Worm (Caenorhabditis elegans): ENCODE measurements around the gene F44E5.2.

DNA sequence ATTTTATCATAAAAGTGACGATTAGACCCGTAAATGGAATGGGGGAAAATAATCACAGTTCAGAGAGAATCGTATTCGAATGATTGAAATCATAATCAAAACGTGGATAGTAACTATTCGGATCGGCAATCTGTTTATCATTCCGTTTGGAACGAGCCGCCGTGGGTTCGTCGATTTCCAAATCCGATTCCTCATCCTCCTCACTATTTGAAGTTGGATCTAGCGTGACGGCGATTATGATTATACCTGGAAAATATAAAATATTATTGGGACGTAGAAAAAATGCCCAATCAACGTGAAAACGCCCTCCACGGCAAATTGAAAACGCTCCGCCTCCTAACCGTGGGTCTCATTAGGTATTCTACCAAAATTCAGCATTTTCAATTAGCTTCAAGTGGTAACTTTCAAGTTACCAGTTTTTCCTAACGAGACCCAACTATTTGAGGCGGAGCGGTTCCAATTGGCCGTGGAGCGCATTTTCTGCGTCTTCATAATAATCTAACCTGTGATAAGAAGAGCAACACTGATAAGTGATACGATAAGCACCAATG lies 35.3 kb upstream of the F44E5.2 start:
- TF ChIP-seq pqm-1 (tag; optimal IDR thresholded peaks at IDR 0.05) (no peak), fos-1 (tag; optimal IDR thresholded peaks at IDR 0.05) (no peak), lin-39 (tag; optimal IDR thresholded peaks at IDR 0.05) (no peak), fkh-10 (GFP tag; optimal IDR thresholded peaks at IDR 0.05) (no peak)

Measured in whole organism, L3 larva.